Worm (Caenorhabditis elegans) whole organism, L2 larva: ENCODE data around the gene C07A9.9.
A peak's percentile ranks its signal among the peaks of the same experiment; 100 is the strongest.

ENCODE experiments used
- aly-2 ChIP-seq: fragments of 150-350 bp; optimal IDR thresholded peaks from 2 replicates; lab custom pipeline; 2014; ENCODE audit warnings: missing biosample characterization, missing genetic modification characterization
- ama-1 ChIP-seq: fragments of 150-350 bp; optimal IDR thresholded peaks from 2 replicates; lab custom pipeline; 2018; ENCODE audit warnings: inconsistent platforms
- fos-1 ChIP-seq: fragments of 150-350 bp; optimal IDR thresholded peaks from 2 replicates; lab custom pipeline; 2014; ENCODE audit warnings: missing biosample characterization, missing genetic modification characterization
- gmeb-1 ChIP-seq: fragments of 150-350 bp; optimal IDR thresholded peaks from 2 replicates; lab custom pipeline; 2014; ENCODE audit warnings: missing biosample characterization, missing genetic modification characterization
- lin-11 ChIP-seq: fragments of 150-350 bp; sonication (generic microtip); optimal IDR thresholded peaks from 2 replicates; lab custom pipeline; 2014; ENCODE audit warnings: missing biosample characterization, missing genetic modification characterization, inconsistent platforms, mixed read lengths
- lin-13 ChIP-seq: fragments of 150-350 bp; optimal IDR thresholded peaks from 2 replicates; lab custom pipeline; 2014; ENCODE audit warnings: missing biosample characterization, missing genetic modification reagents, missing genetic modification characterization
- nhr-25 ChIP-seq: fragments of 150-350 bp; sonication (generic microtip); optimal IDR thresholded peaks from 3 replicates; lab custom pipeline; 2014; ENCODE audit warnings: missing biosample characterization, missing genetic modification characterization
- nhr-6 ChIP-seq: fragments of 150-350 bp; optimal IDR thresholded peaks from 2 replicates; lab custom pipeline; 2014; ENCODE audit warnings: missing biosample characterization, missing genetic modification characterization
- zag-1 ChIP-seq: fragments of 150-350 bp; optimal IDR thresholded peaks from 2 replicates; lab custom pipeline; 2014; ENCODE audit warnings: missing biosample characterization, missing genetic modification characterization

DNA sequence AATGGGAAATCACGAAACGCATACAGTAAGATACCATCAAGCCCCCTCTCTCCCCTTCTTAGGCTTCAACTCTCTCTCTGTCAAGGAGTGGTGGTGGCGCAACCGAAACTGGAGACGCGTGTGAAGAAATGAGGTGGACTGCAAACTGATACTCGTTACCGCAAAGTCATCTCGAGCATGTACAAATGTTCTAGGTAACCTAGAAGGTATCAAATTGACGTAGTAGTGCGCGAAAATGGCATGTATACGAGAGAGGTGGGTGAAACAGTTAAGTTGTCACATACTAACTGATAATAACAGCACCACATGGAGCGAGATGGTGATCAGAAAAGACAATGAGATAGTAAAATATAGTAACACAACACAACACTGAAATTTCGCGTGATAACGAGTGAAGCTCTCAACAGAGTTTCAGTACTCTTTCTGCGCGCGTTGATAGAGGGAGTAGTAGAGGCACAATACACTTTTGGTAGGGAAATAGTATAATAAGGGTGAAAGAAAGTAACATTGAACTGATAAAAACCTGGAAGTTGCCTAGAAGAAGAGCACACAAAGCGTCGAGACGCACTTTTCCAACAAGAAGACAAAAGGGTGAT is 29.2 kb downstream of the C07A9.9 start:
- TF ChIP-seq ama-1: no peak
- no peak for TF ChIP-seq lin-13
- TF ChIP-seq zag-1 (tag; lab: Kevin White, UChicago): no peak
- no peak for TF ChIP-seq nhr-6 (tag; lab: Kevin White, UChicago)
- no peak for TF ChIP-seq aly-2 (tag; lab: Kevin White, UChicago)
- no peak for TF ChIP-seq lin-11
- peak; percentile 62 for TF ChIP-seq fos-1
- no peak for TF ChIP-seq nhr-25 (tag; lab: Kevin White, UChicago)
- TF ChIP-seq gmeb-1 (tag; lab: Kevin White, UChicago): no peak
